Worm (Caenorhabditis elegans) whole organism, L4 larva: ENCODE data around the gene igcm-1.

ENCODE experiments used
- fkh-10 ChIP-seq: fragments of 150-350 bp; optimal IDR thresholded peaks from 2 replicates; lab custom pipeline; 2014; ENCODE audit warnings: missing biosample characterization, missing genetic modification reagents, missing genetic modification characterization
- fos-1 ChIP-seq: fragments of 150-350 bp; optimal IDR thresholded peaks from 2 replicates; lab custom pipeline; 2014; ENCODE audit warnings: missing biosample characterization, missing genetic modification characterization
- lim-7 ChIP-seq: fragments of 200-800 bp; sonication (Bioruptor generic); IDR thresholded peaks from 2 replicates; pipeline ENCODE4 v1.3.6; 2022; ENCODE audit warnings: missing genetic modification characterization, missing compliant biosample characterization
- lin-1 ChIP-seq: fragments of 200-800 bp; sonication (Bioruptor generic); IDR thresholded peaks from 2 replicates; pipeline ENCODE4 v1.3.6; 2022; ENCODE audit warnings: missing genetic modification reagents, missing genetic modification characterization, missing compliant biosample characterization
- lin-15B ChIP-seq: fragments of 150-350 bp; sonication (generic microtip); optimal IDR thresholded peaks from 3 replicates; lab custom pipeline; 2014; ENCODE audit warnings: missing biosample characterization, missing genetic modification characterization
- lsy-2 ChIP-seq, 2 experiments: fragments of 150-350 bp in 1 of 2; sonication (generic microtip) in 1 of 2; optimal IDR thresholded peaks; 2 replicates each; lab custom pipeline; 2014 to 2017; ENCODE audit warnings: missing biosample characterization in 2 of 2, missing genetic modification characterization in 2 of 2
- mxl-2 ChIP-seq: fragments of 200-800 bp; sonication (Bioruptor generic); conservative IDR thresholded peaks from 2 replicates; pipeline ENCODE4 v1.3.6; 2022; ENCODE audit warnings: missing genetic modification reagents, missing genetic modification characterization, missing compliant biosample characterization
- nhr-10 ChIP-seq: fragments of 150-350 bp; optimal IDR thresholded peaks from 2 replicates; lab custom pipeline; 2014; ENCODE audit warnings: missing biosample characterization, missing genetic modification characterization
- nhr-237 ChIP-seq: sonication (generic microtip); optimal IDR thresholded peaks from 2 replicates; lab custom pipeline; 2017; ENCODE audit warnings: missing biosample characterization, missing genetic modification characterization
- nhr-77 ChIP-seq: fragments of 150-350 bp; optimal IDR thresholded peaks from 2 replicates; lab custom pipeline; 2014; ENCODE audit warnings: missing biosample characterization, missing genetic modification characterization
- snpc-4 ChIP-seq: fragments of 150-350 bp; optimal IDR thresholded peaks from 2 replicates; lab custom pipeline; 2014; ENCODE audit warnings: missing biosample characterization, missing genetic modification characterization
- spr-3 ChIP-seq: fragments of 200-800 bp; sonication (Bioruptor generic); optimal IDR thresholded peaks from 2 replicates; lab custom pipeline; 2018; ENCODE audit warnings: mild to moderate bottlenecking, missing genetic modification characterization, missing compliant biosample characterization
- zfp-2 ChIP-seq: sonication (generic microtip); optimal IDR thresholded peaks from 2 replicates; lab custom pipeline; 2016; ENCODE audit warnings: mild to moderate bottlenecking, missing genetic modification characterization, missing compliant biosample characterization

- TF ChIP-seq nhr-237 (tag; lab: Kevin White, UChicago) (no peak), fkh-10 (no peak), fos-1 (tag; lab: Kevin White, UChicago) (no peak), nhr-77 (tag; lab: Kevin White, UChicago) (no peak), snpc-4 (no peak), zfp-2 (tag; lab: Kevin White, UChicago) (no peak), nhr-10 (tag; lab: Kevin White, UChicago) (no peak), lin-1 (GFP tag; lab: Robert Waterston, UW) (no peak), lim-7 (GFP tag; lab: Robert Waterston, UW) (no peak), mxl-2 (no peak), lin-15B (tag; lab: Kevin White, UChicago) (no peak), lsy-2 (tag; optimal IDR thresholded peaks at IDR 0.05; lab: Kevin White, UChicago) (no peak), spr-3 (GFP tag; lab: Kevin White, UChicago) (no peak)
Observed at ce11 chrX:851421-851820, at the start of gene igcm-1.
